Fruit fly (Drosophila melanogaster): Measurements from ENCODE around the gene CG14275.

CG14275 gene

DNA sequence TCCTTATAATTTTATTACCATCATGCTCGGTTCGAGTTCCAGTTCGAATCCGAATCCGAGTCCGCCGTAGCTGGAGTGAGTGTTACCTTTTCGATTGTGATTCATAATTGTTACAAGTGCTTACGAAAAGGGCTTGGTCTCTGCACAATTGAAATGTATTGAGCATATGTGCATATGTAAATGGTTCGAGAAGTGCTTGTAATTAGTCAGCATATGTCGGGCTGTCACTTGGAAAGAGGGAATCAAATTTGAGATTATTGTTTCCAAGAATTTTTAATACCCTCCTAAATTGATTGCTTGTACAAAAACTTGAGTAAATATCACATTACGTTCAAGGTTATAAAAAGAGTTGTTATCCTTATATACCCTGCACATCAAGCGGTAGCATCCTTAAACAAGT, 33.8 kb upstream of the CG14275 start:
- TF ChIP-seq EcR (GFP tag; optimal IDR thresholded peaks at IDR 0.05) (no peak), CG10348 (GFP tag; IDR thresholded peaks at IDR 0.05) (no peak), gl (tag; optimal IDR thresholded peaks at IDR 0.05) (no peak), Pif1A (GFP tag; optimal IDR thresholded peaks at IDR 0.05) (peak; percentile 21), CG8159 (tag; optimal IDR thresholded peaks at IDR 0.05) (peak; percentile 8), Snoo (tag; optimal IDR thresholded peaks at IDR 0.05) (peak; percentile 37)

dm6 chr2L:8294043-8294442, 33.2 kb upstream of the CG14275 start:
- no peak for TF ChIP-seq CG4496 (GFP tag; IDR thresholded peaks at IDR 0.05)
- TF ChIP-seq CG10348 (GFP tag; IDR thresholded peaks at IDR 0.05), result no peak
- TF ChIP-seq CG13204 (GFP tag; optimal IDR thresholded peaks at IDR 0.05), result no peak
- TF ChIP-seq CG8159 (tag; optimal IDR thresholded peaks at IDR 0.05), result no peak
- no peak for TF ChIP-seq CG8301 (tag; optimal IDR thresholded peaks at IDR 0.05)
- TF ChIP-seq CG12605 (GFP tag; IDR thresholded peaks at IDR 0.05), result no peak
- no peak for TF ChIP-seq CG15710 (tag; optimal IDR thresholded peaks at IDR 0.05)
- TF ChIP-seq D1 (tag; optimal IDR thresholded peaks at IDR 0.05), result no peak
- TF ChIP-seq CG9948 (tag; optimal IDR thresholded peaks at IDR 0.05), result no peak
- TF ChIP-seq rn (GFP tag; IDR thresholded peaks at IDR 0.05), result no peak
- no peak for TF ChIP-seq fd96Ca (GFP tag; IDR thresholded peaks at IDR 0.05)
- TF ChIP-seq Snoo (tag; optimal IDR thresholded peaks at IDR 0.05), result no peak
- no peak for TF ChIP-seq EcR (GFP tag; optimal IDR thresholded peaks at IDR 0.05)
- TF ChIP-seq CG14655 (GFP tag; optimal IDR thresholded peaks at IDR 0.05), result no peak
- no peak for TF ChIP-seq gl (tag; optimal IDR thresholded peaks at IDR 0.05)
- TF ChIP-seq Pif1B (GFP tag; optimal IDR thresholded peaks at IDR 0.05), result no peak

dm6 chr2L:8296395-8296794, 30.9 kb upstream of the CG14275 start:
- TF ChIP-seq CG8159 (tag; optimal IDR thresholded peaks at IDR 0.05) (no peak), CG32121 (GFP tag; IDR thresholded peaks at IDR 0.05) (no peak)

- no peak for TF ChIP-seq Ets98B (GFP tag; IDR thresholded peaks at IDR 0.05)
- no peak for TF ChIP-seq CG32121 (GFP tag; IDR thresholded peaks at IDR 0.05)
- TF ChIP-seq gl (tag; optimal IDR thresholded peaks at IDR 0.05), result no peak
- TF ChIP-seq D1 (tag; optimal IDR thresholded peaks at IDR 0.05), result no peak
- TF ChIP-seq CG4496 (GFP tag; IDR thresholded peaks at IDR 0.05), result no peak
- TF ChIP-seq Pif1A (GFP tag; optimal IDR thresholded peaks at IDR 0.05), result no peak
- TF ChIP-seq CG15710 (tag; optimal IDR thresholded peaks at IDR 0.05), result no peak
- no peak for TF ChIP-seq CG14655 (GFP tag; optimal IDR thresholded peaks at IDR 0.05)
- TF ChIP-seq CG13204 (GFP tag; optimal IDR thresholded peaks at IDR 0.05), result no peak
- TF ChIP-seq CG8301 (tag; optimal IDR thresholded peaks at IDR 0.05), result no peak
- TF ChIP-seq Snoo (tag; optimal IDR thresholded peaks at IDR 0.05), result no peak
- TF ChIP-seq CG12605 (GFP tag; IDR thresholded peaks at IDR 0.05), result no peak
- TF ChIP-seq CG10348 (GFP tag; IDR thresholded peaks at IDR 0.05), result no peak
- no peak for TF ChIP-seq CG8159 (tag; optimal IDR thresholded peaks at IDR 0.05)
- no peak for TF ChIP-seq CG17806 (tag; optimal IDR thresholded peaks at IDR 0.05)
- TF ChIP-seq CG34367 (tag; optimal IDR thresholded peaks at IDR 0.05), result no peak
- TF ChIP-seq CG9948 (tag; optimal IDR thresholded peaks at IDR 0.05), result no peak
- TF ChIP-seq fd96Ca (GFP tag; IDR thresholded peaks at IDR 0.05), result no peak
- TF ChIP-seq rn (GFP tag; IDR thresholded peaks at IDR 0.05), result no peak
These were observed 30.2 kb upstream of the CG14275 start for dm6 chr2L:8297070-8297469.

- TF ChIP-seq fd96Ca (GFP tag; IDR thresholded peaks at IDR 0.05) (peak; percentile 71), Pif1B (GFP tag; optimal IDR thresholded peaks at IDR 0.05) (peak; percentile 92), CG4496 (GFP tag; IDR thresholded peaks at IDR 0.05) (peak; percentile 69; the same call in 2 of the 3 replicates), gl (tag; optimal IDR thresholded peaks at IDR 0.05) (peak; percentile 85), Snoo (tag; optimal IDR thresholded peaks at IDR 0.05) (peak; percentile 86), Ets98B (GFP tag; IDR thresholded peaks at IDR 0.05) (peak; percentile 47), CG15710 (tag; optimal IDR thresholded peaks at IDR 0.05) (peak; percentile 95), EcR (GFP tag; optimal IDR thresholded peaks at IDR 0.05) (peak; percentile 81), CG12605 (GFP tag; IDR thresholded peaks at IDR 0.05) (peak; percentile 64; the same call in 1 of the 2 replicates), CG14655 (GFP tag; optimal IDR thresholded peaks at IDR 0.05) (no peak), CG13204 (GFP tag; optimal IDR thresholded peaks at IDR 0.05) (peak; percentile 97), CG10348 (GFP tag; IDR thresholded peaks at IDR 0.05) (no peak), CG34367 (tag; optimal IDR thresholded peaks at IDR 0.05) (peak; percentile 75), rn (GFP tag; IDR thresholded peaks at IDR 0.05) (peak; percentile 40; the same call in 1 of the 2 replicates), CG8301 (tag; optimal IDR thresholded peaks at IDR 0.05) (peak; percentile 74), CG9948 (tag; optimal IDR thresholded peaks at IDR 0.05) (peak; percentile 85), CG32121 (GFP tag; IDR thresholded peaks at IDR 0.05) (no peak), D1 (tag; optimal IDR thresholded peaks at IDR 0.05) (peak; percentile 51), CG17806 (tag; optimal IDR thresholded peaks at IDR 0.05) (peak; percentile 92), Pif1A (GFP tag; optimal IDR thresholded peaks at IDR 0.05) (peak; percentile 82), CG8159 (tag; optimal IDR thresholded peaks at IDR 0.05) (peak; percentile 93)
These were observed 28.0 kb upstream of the CG14275 start for dm6 chr2L:8299194-8299811.

Data from whole organism, pupa.